Fruit fly (Drosophila melanogaster): ENCODE results near the gene CG4281.
A peak's percentile ranks its signal among the peaks of the same experiment; 100 is the strongest.

Gene CG4281

dm6 chrX:2080367-2080927 is 15.5 kb upstream of the CG4281 start, which contains the start of the genes CG16903 and Unc-76 (continued):
- TF ChIP-seq Eip75B (GFP tag; optimal IDR thresholded peaks at IDR 0.05) (no peak), Gug (GFP tag; IDR thresholded peaks at IDR 0.05) (no peak), achi (GFP tag; optimal IDR thresholded peaks at IDR 0.05) (no peak), lz (GFP tag; optimal IDR thresholded peaks at IDR 0.05) (peak; percentile 21), Sox102F (GFP tag; optimal IDR thresholded peaks at IDR 0.05) (no peak), Hr38 (GFP tag; optimal IDR thresholded peaks at IDR 0.05) (no peak), Ets96B (tag; optimal IDR thresholded peaks at IDR 0.05) (peak; percentile 28), fd59A (GFP tag; optimal IDR thresholded peaks at IDR 0.05) (no peak), topi (GFP tag; optimal IDR thresholded peaks at IDR 0.05) (no peak), CG6854 (GFP tag; optimal IDR thresholded peaks at IDR 0.05) (peak; percentile 85), CG11294 (GFP tag; IDR thresholded peaks at IDR 0.05) (no peak), CG16779 (tag; optimal IDR thresholded peaks at IDR 0.05) (peak; percentile 25), vri (GFP tag; optimal IDR thresholded peaks at IDR 0.05) (peak; percentile 51), CG1621 (tag; optimal IDR thresholded peaks at IDR 0.05) (peak; percentile 51), CG3032 (tag; optimal IDR thresholded peaks at IDR 0.05) (peak; percentile 27), CG7368 (GFP tag; optimal IDR thresholded peaks at IDR 0.05) (no peak), fd85E (GFP tag; optimal IDR thresholded peaks at IDR 0.05) (no peak), CG9139 (GFP tag; optimal IDR thresholded peaks at IDR 0.05) (no peak), spab (GFP tag; optimal IDR thresholded peaks at IDR 0.05) (no peak), Sox14 (GFP tag; optimal IDR thresholded peaks at IDR 0.05) (peak; percentile 32), CG11902 (GFP tag; optimal IDR thresholded peaks at IDR 0.05) (no peak), CG4318 (GFP tag; optimal IDR thresholded peaks at IDR 0.05) (no peak), Hr4 (GFP tag; optimal IDR thresholded peaks at IDR 0.05) (no peak)

- TF ChIP-seq CG7368 (GFP tag; optimal IDR thresholded peaks at IDR 0.05) (no peak), Smox (GFP tag; optimal IDR thresholded peaks at IDR 0.05) (no peak), salr (GFP tag; optimal IDR thresholded peaks at IDR 0.05) (no peak), Sox15 (GFP tag; optimal IDR thresholded peaks at IDR 0.05) (no peak), CG10631 (GFP tag; optimal IDR thresholded peaks at IDR 0.05) (no peak), CG3032 (tag; optimal IDR thresholded peaks at IDR 0.05) (no peak), CG6163 (GFP tag; IDR thresholded peaks at IDR 0.05) (no peak), lz (GFP tag; optimal IDR thresholded peaks at IDR 0.05) (no peak), fd59A (GFP tag; optimal IDR thresholded peaks at IDR 0.05) (no peak), vri (GFP tag; optimal IDR thresholded peaks at IDR 0.05) (no peak), CG6808 (GFP tag; optimal IDR thresholded peaks at IDR 0.05) (no peak), ss (GFP tag; optimal IDR thresholded peaks at IDR 0.05) (no peak), fd85E (GFP tag; optimal IDR thresholded peaks at IDR 0.05) (no peak), acj6 (GFP tag; optimal IDR thresholded peaks at IDR 0.05) (no peak), CG8119 (GFP tag; IDR thresholded peaks at IDR 0.05) (no peak), CG16779 (tag; optimal IDR thresholded peaks at IDR 0.05) (no peak), eg (GFP tag; IDR thresholded peaks at IDR 0.05) (no peak), dsx (GFP tag; optimal IDR thresholded peaks at IDR 0.05; ENCODE audit: poor library complexity, severe bottlenecking) (no peak), spab (GFP tag; optimal IDR thresholded peaks at IDR 0.05) (no peak), esn (GFP tag; optimal IDR thresholded peaks at IDR 0.05) (no peak)
These were observed 11.7 kb upstream of the CG4281 start, which contains the start of gene CG4025 for dm6 chrX:2076412-2077357. CG4025 (plus strand) TSS chrX:2076966.

- TF ChIP-seq topi (GFP tag; optimal IDR thresholded peaks at IDR 0.05) (peak; percentile 2), CG3032 (tag; optimal IDR thresholded peaks at IDR 0.05) (peak; percentile 30), Eip78C (GFP tag) (peak; percentile 33), CG15336 (GFP tag; IDR thresholded peaks at IDR 0.05) (peak; percentile 9; the same call in 1 of the 2 replicates), Met (GFP tag; optimal IDR thresholded peaks at IDR 0.05) (no peak), CG8119 (GFP tag; IDR thresholded peaks at IDR 0.05) (no peak), OdsH (GFP tag; optimal IDR thresholded peaks at IDR 0.05) (peak; percentile 1), svp (GFP tag) (peak; percentile 73), Gug (GFP tag; IDR thresholded peaks at IDR 0.05) (no peak)
These were observed 11.0 kb upstream of the CG4281 start, which contains the start of gene CG4045 for dm6 chrX:2075846-2076377. CG4045 (minus strand) TSS chrX:2075900.
